Worm (Caenorhabditis elegans): ENCODE data around the gene H01G02.4.

DNA sequence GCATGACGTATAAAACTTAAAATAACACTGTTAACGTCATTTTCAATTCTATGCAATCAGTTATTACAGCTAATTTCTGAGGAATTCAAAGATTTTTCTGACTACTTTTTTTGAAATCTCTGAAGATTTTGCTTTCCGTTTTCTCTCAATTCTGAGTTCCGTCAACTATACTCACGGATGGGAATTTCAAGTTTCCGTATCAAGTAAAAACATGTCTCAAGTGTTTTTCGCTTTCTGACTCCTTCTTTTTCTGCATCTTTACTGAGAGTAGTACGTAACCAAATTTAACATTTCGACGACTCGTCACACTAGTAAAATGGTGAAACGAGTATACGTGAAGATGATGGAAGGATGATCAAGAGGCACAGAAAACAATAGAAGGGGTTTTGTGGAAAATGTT, 6.1 kb downstream of the H01G02.4 start:
- no peak for TF ChIP-seq ztf-11 (tag; optimal IDR thresholded peaks at IDR 0.05)
- no peak for TF ChIP-seq jun-1 (tag; optimal IDR thresholded peaks at IDR 0.05)
- no peak for TF ChIP-seq nhr-77 (tag; optimal IDR thresholded peaks at IDR 0.05)
- no peak for TF ChIP-seq unc-62 (GFP tag; optimal IDR thresholded peaks at IDR 0.05)
- TF ChIP-seq nhr-12 (tag; optimal IDR thresholded peaks at IDR 0.05) = no peak
- peak; percentile 75 for TF ChIP-seq fkh-10 (GFP tag; optimal IDR thresholded peaks at IDR 0.05)
- TF ChIP-seq snpc-4 (tag; optimal IDR thresholded peaks at IDR 0.05) = no peak
- no peak for TF ChIP-seq R02D3.7 (tag; optimal IDR thresholded peaks at IDR 0.05)
- TF ChIP-seq pha-4 (tag; optimal IDR thresholded peaks at IDR 0.05) = no peak
- no peak for TF ChIP-seq nhr-76 (tag; optimal IDR thresholded peaks at IDR 0.05)
- no peak for TF ChIP-seq egl-27 (tag; optimal IDR thresholded peaks at IDR 0.05)
